Worm (Caenorhabditis elegans) whole organism, young adult: ENCODE measurements around the gene F36H12.9.

Source experiments
- B0261.1 ChIP-seq: sonication (generic microtip); optimal IDR thresholded peaks from 2 replicates; lab custom pipeline; 2016; ENCODE audit warnings: mild to moderate bottlenecking, missing genetic modification characterization, moderate library complexity, missing compliant biosample characterization
- C17E4.6 ChIP-seq: fragments of 200-800 bp; sonication (Bioruptor generic); IDR thresholded peaks from 2 replicates; pipeline ENCODE4 v1.3.6; 2022; ENCODE audit warnings: missing genetic modification reagents, missing genetic modification characterization, missing compliant biosample characterization
- F10E7.11 ChIP-seq: sonication (generic microtip); optimal IDR thresholded peaks from 2 replicates; lab custom pipeline; 2017; ENCODE audit warnings: mild to moderate bottlenecking, missing genetic modification characterization, moderate library complexity, missing compliant biosample characterization
- F22D6.2 ChIP-seq: sonication (generic microtip); optimal IDR thresholded peaks from 2 replicates; lab custom pipeline; 2016; ENCODE audit warnings: mild to moderate bottlenecking, missing genetic modification characterization, missing compliant biosample characterization
- F37B4.10 ChIP-seq: fragments of 200-800 bp; sonication (Bioruptor generic); IDR thresholded peaks from 2 replicates; pipeline ENCODE4 v1.3.6; 2022; ENCODE audit warnings: missing genetic modification characterization, missing compliant biosample characterization
- F39B2.1 ChIP-seq: fragments of 200-800 bp; sonication (Bioruptor generic); IDR thresholded peaks from 2 replicates; pipeline ENCODE4 v1.3.6; 2022; ENCODE audit warnings: missing genetic modification reagents, missing genetic modification characterization, missing compliant biosample characterization
- F49E8.2 ChIP-seq: sonication (generic microtip); optimal IDR thresholded peaks from 3 replicates; lab custom pipeline; 2017; ENCODE audit warnings: missing genetic modification characterization, mild to moderate bottlenecking, missing compliant biosample characterization, antibody characterized with exemption, moderate library complexity; ENCODE audit not compliant: insufficient read depth
- F52B5.7 ChIP-seq: sonication (generic microtip); optimal IDR thresholded peaks from 2 replicates; lab custom pipeline; 2016; ENCODE audit warnings: mild to moderate bottlenecking, missing genetic modification characterization, missing compliant biosample characterization
- F55B11.4 ChIP-seq: sonication (generic microtip); optimal IDR thresholded peaks from 2 replicates; lab custom pipeline; 2016; ENCODE audit warnings: missing compliant biosample characterization, missing genetic modification characterization, borderline replicate concordance; ENCODE audit not compliant: insufficient read depth
- F57C9.4 ChIP-seq: sonication (generic microtip); optimal IDR thresholded peaks from 2 replicates; lab custom pipeline; 2017; ENCODE audit warnings: mild to moderate bottlenecking, missing genetic modification characterization, missing compliant biosample characterization
- Y56A3A.18 ChIP-seq: fragments of 200-800 bp; sonication (Bioruptor generic); IDR thresholded peaks from 2 replicates; pipeline ENCODE4 v1.3.6; 2022; ENCODE audit warnings: missing genetic modification reagents, missing genetic modification characterization, missing compliant biosample characterization
- ZK185.1 ChIP-seq: sonication (generic microtip); optimal IDR thresholded peaks from 2 replicates; lab custom pipeline; 2016; ENCODE audit warnings: mild to moderate bottlenecking, missing genetic modification characterization, missing compliant biosample characterization; ENCODE audit not compliant: poor library complexity, severe bottlenecking
- attf-3 ChIP-seq: fragments of 200-800 bp; sonication (Bioruptor generic); conservative IDR thresholded peaks from 2 replicates; pipeline ENCODE4 v1.3.6; 2022; ENCODE audit warnings: missing genetic modification reagents, missing genetic modification characterization, missing compliant biosample characterization
- attf-5 ChIP-seq: fragments of 200-800 bp; sonication (Bioruptor generic); optimal IDR thresholded peaks from 2 replicates; lab custom pipeline; 2018; ENCODE audit warnings: mild to moderate bottlenecking, missing genetic modification characterization, missing compliant biosample characterization
- cebp-2 ChIP-seq: fragments of 200-800 bp; sonication (Bioruptor generic); IDR thresholded peaks from 2 replicates; pipeline ENCODE4 v1.3.6; 2022; ENCODE audit warnings: missing genetic modification characterization, missing compliant biosample characterization
- ceh-100 ChIP-seq: fragments of 200-800 bp; sonication (Bioruptor generic); IDR thresholded peaks from 2 replicates; pipeline ENCODE4 v1.3.6; 2022; ENCODE audit warnings: missing genetic modification reagents, missing genetic modification characterization, missing compliant biosample characterization
- ceh-79 ChIP-seq: sonication (generic microtip); optimal IDR thresholded peaks from 2 replicates; lab custom pipeline; 2017; ENCODE audit warnings: mild to moderate bottlenecking, missing genetic modification characterization, missing compliant biosample characterization
- dpff-1 ChIP-seq: sonication (generic microtip); optimal IDR thresholded peaks from 2 replicates; lab custom pipeline; 2017; ENCODE audit warnings: mild to moderate bottlenecking, missing genetic modification characterization, missing compliant biosample characterization
- ets-4 ChIP-seq: fragments of 200-800 bp; sonication (Bioruptor generic); optimal IDR thresholded peaks from 2 replicates; lab custom pipeline; 2018; ENCODE audit warnings: mild to moderate bottlenecking, missing genetic modification characterization, missing compliant biosample characterization
- gei-17 ChIP-seq: fragments of 200-800 bp; sonication (Bioruptor generic); optimal IDR thresholded peaks from 2 replicates; lab custom pipeline; 2018; ENCODE audit warnings: mild to moderate bottlenecking, missing genetic modification characterization, missing compliant biosample characterization
- him-1 ChIP-seq: sonication (generic microtip); optimal IDR thresholded peaks from 2 replicates; lab custom pipeline; 2016; ENCODE audit warnings: missing genotype, missing genetic modification reagents, missing genetic modification characterization, missing compliant biosample characterization
- hmg-1.2 ChIP-seq: fragments of 200-800 bp; sonication (Bioruptor generic); IDR thresholded peaks from 2 replicates; pipeline ENCODE4 v1.3.6; 2022; ENCODE audit warnings: missing genetic modification reagents, missing genetic modification characterization, missing compliant biosample characterization
- hmg-20 ChIP-seq: fragments of 200-800 bp; sonication (Bioruptor generic); IDR thresholded peaks from 2 replicates; pipeline ENCODE4 v1.3.6; 2022; ENCODE audit warnings: missing genetic modification reagents, missing genetic modification characterization, missing compliant biosample characterization
- let-526 ChIP-seq: fragments of 200-800 bp; sonication (Bioruptor generic); IDR thresholded peaks from 2 replicates; pipeline ENCODE4 v1.3.6; 2022; ENCODE audit warnings: missing genetic modification reagents, missing genetic modification characterization, missing compliant biosample characterization
- madf-6 ChIP-seq: fragments of 200-800 bp; sonication (Bioruptor generic); IDR thresholded peaks from 2 replicates; pipeline ENCODE4 v1.3.6; 2022; ENCODE audit warnings: missing genetic modification reagents, missing genetic modification characterization, missing compliant biosample characterization
- madf-8 ChIP-seq: fragments of 200-800 bp; sonication (Bioruptor generic); conservative IDR thresholded peaks from 2 replicates; pipeline ENCODE4 v1.3.6; 2022; ENCODE audit warnings: missing genetic modification reagents, missing genetic modification characterization, missing compliant biosample characterization
- nfya-1 ChIP-seq: sonication (generic microtip); optimal IDR thresholded peaks from 2 replicates; lab custom pipeline; 2017; ENCODE audit warnings: antibody characterized with exemption, missing compliant biosample characterization, missing genetic modification characterization, borderline replicate concordance; ENCODE audit not compliant: insufficient read depth
- nfya-2 ChIP-seq: fragments of 200-800 bp; sonication (Bioruptor generic); IDR thresholded peaks from 2 replicates; pipeline ENCODE4 v1.3.6; 2022; ENCODE audit warnings: missing genetic modification reagents, missing genetic modification characterization, missing compliant biosample characterization
- nfyb-1 ChIP-seq: fragments of 200-800 bp; sonication (Bioruptor generic); IDR thresholded peaks from 2 replicates; pipeline ENCODE4 v1.3.6; 2022; ENCODE audit warnings: missing genetic modification reagents, missing genetic modification characterization, missing compliant biosample characterization
- rpc-1 ChIP-seq, 2 experiments: fragments of 150-350 bp in 1 of 2; sonication (generic microtip) in 1 of 2; optimal IDR thresholded peaks; 2 replicates each; lab custom pipeline; 2014 to 2018; ENCODE audit warnings: missing biosample characterization in 1 of 2, missing genetic modification characterization in 1 of 2, missing genetic modification reagents in 1 of 2, missing genotype in 1 of 2
- unc-130 ChIP-seq: sonication (generic microtip); optimal IDR thresholded peaks from 2 replicates; lab custom pipeline; 2016; ENCODE audit warnings: missing genetic modification reagents, missing genetic modification characterization, missing compliant biosample characterization
- zfh-2 ChIP-seq: fragments of 200-800 bp; sonication (Bioruptor generic); conservative IDR thresholded peaks from 2 replicates; pipeline ENCODE4 v1.3.6; 2022; ENCODE audit warnings: missing genetic modification reagents, missing genetic modification characterization, missing compliant biosample characterization
- zim-3 ChIP-seq: sonication (generic microtip); optimal IDR thresholded peaks from 2 replicates; lab custom pipeline; 2017; ENCODE audit warnings: mild to moderate bottlenecking, missing genetic modification characterization, moderate library complexity, missing compliant biosample characterization
- ztf-22 ChIP-seq: fragments of 200-800 bp; sonication (Bioruptor generic); optimal IDR thresholded peaks from 2 replicates; lab custom pipeline; 2018; ENCODE audit warnings: mild to moderate bottlenecking, missing genetic modification characterization, moderate library complexity, missing compliant biosample characterization
- ztf-28 ChIP-seq: fragments of 200-800 bp; sonication (Bioruptor generic); IDR thresholded peaks from 2 replicates; pipeline ENCODE4 v1.3.6; 2022; ENCODE audit warnings: missing genetic modification reagents, missing genetic modification characterization, missing compliant biosample characterization

F36H12.9 gene

DNA sequence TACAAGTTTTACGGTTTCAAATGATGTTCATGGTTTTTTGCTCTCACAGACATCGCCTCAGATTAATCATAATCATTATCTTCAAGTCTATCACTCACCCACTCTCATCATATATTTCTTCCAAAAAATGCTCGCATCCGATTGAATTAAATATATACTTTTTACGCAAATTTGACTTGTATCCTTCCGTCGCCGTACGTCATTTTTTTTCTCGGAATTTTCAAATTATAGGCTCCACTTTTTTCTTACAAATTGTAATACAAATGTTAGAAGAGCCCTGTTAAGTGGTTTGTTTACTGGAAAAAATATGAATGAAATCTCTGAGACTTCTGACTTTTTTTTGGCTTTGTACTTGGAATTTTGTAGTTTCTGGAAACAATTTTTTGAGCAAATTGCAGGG is 30.4 kb downstream of the F36H12.9 start:
- no peak for TF ChIP-seq rpc-1 (optimal IDR thresholded peaks at IDR 0.05; lab: Kevin White, UChicago)
- no peak for TF ChIP-seq rpc-1 (tag; optimal IDR thresholded peaks at IDR 0.05; lab: Kevin White, UChicago)
- no peak for TF ChIP-seq gei-17 (GFP tag; lab: Kevin White, UChicago)
- TF ChIP-seq hmg-1.2, result no peak
- TF ChIP-seq madf-6 (GFP tag; lab: Robert Waterston, UW), result no peak
- no peak for TF ChIP-seq nfya-1 (tag; lab: Kevin White, UChicago)
- no peak for TF ChIP-seq F22D6.2 (tag; lab: Kevin White, UChicago)
- TF ChIP-seq let-526 (GFP tag; lab: Robert Waterston, UW), result no peak
- TF ChIP-seq cebp-2 (GFP tag; lab: Robert Waterston, UW), result no peak
- TF ChIP-seq nfya-2 (GFP tag; lab: Robert Waterston, UW), result no peak
- no peak for TF ChIP-seq B0261.1 (tag; lab: Kevin White, UChicago)
- TF ChIP-seq ztf-22, result no peak
- no peak for TF ChIP-seq unc-130 (GFP tag; lab: Kevin White, UChicago)
- no peak for TF ChIP-seq ceh-100 (GFP tag; lab: Robert Waterston, UW)
- TF ChIP-seq hmg-20 (GFP tag; lab: Robert Waterston, UW), result no peak

DNA sequence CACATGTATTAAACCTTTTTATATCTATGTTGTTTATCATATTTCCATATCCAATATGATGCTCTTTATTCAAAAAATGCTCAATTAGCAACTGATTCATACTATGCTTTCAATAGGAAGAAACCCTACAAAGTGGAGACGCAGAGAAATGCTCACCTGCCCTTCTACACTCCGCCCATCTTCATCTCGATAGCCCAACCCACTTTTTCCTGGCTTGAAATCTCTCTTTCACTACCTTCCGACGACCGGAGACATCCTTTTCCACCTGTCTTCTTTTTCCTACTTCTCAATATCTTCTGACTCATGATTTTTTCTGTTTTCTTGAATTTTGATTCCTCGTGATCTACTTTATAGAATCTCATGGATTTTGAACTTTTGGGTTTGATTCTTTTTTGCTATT is 32.1 kb downstream of the F36H12.9 start:
- TF ChIP-seq Y56A3A.18 (no peak), ets-4 (GFP tag; lab: Kevin White, UChicago) (no peak), ceh-79 (tag; lab: Kevin White, UChicago) (no peak), madf-8 (GFP tag; lab: Robert Waterston, UW) (no peak), F10E7.11 (tag; lab: Kevin White, UChicago) (no peak), F49E8.2 (tag; lab: Kevin White, UChicago) (no peak), nfyb-1 (GFP tag; lab: Robert Waterston, UW) (no peak), zim-3 (no peak), F52B5.7 (tag; lab: Kevin White, UChicago) (no peak), ztf-28 (no peak), zfh-2 (no peak), unc-130 (GFP tag; lab: Kevin White, UChicago) (no peak)

DNA sequence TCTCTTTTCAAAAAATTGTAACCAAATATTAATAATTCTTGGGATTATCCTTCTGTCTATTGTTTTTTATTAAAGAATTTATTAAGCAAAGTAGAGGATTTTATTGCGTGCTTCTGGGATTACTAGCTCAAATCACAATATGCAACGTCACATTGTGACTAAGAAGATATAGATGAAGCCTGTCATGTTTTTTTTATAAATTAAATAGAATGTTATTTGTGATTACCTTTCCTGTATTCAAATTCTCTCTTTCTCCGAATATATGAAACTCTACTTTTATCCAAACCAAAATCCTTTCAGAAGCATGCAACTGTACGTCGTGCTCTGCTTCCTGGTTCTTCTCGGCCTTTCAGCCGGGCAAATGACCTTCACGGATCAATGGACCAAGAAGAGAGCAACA is 33.7 kb downstream of the F36H12.9 start, which contains the start of gene nlp-47:
nlp-47 (plus strand) TSS at position 301 of the 400 bp plus-strand sequence.
- TF ChIP-seq F37B4.10 (GFP tag; lab: Robert Waterston, UW) (no peak), attf-3 (GFP tag; lab: Robert Waterston, UW) (no peak), C17E4.6 (GFP tag; lab: Robert Waterston, UW) (no peak), ceh-79 (tag; lab: Kevin White, UChicago) (no peak), gei-17 (GFP tag; lab: Kevin White, UChicago) (no peak), madf-8 (GFP tag; lab: Robert Waterston, UW) (no peak), F57C9.4 (tag; lab: Kevin White, UChicago) (no peak), attf-5 (GFP tag; lab: Kevin White, UChicago) (no peak), ZK185.1 (tag; lab: Kevin White, UChicago) (no peak), him-1 (no peak), F39B2.1 (no peak), dpff-1 (tag; lab: Kevin White, UChicago) (no peak), F55B11.4 (tag; lab: Kevin White, UChicago) (no peak)
- TF ChIP-seq, all 124 proteins: peak for 0
